Worm (Caenorhabditis elegans): ENCODE results near the gene Y54G2A.38.

The Y54G2A.38 gene

DNA sequence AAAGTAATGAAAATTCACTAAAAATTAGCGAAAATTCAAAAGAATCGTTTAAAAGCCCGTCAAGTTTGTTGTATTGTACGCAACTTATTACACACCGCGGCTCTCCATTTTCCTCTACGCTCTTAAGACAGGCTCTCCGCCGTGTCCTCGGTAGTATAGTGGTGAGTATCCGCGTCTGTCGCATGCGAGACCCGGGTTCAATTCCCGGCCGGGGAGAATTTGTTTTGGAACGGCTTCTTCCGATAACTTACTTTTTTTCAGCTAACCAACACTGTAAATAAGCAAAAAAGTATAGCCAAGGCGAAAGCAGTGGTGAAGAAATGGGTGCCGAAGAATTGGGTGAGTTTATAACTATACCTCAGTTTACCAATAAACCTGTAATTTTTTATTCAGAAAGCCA lies 42.9 kb downstream of the Y54G2A.38 start:
- 0 out of 2 replicates have a peak, but pooled peaks have one; percentile 41 for TF ChIP-seq mcd-1 (GFP tag; IDR thresholded peaks at IDR 0.05)
- TF ChIP-seq akir-1 (GFP tag; optimal IDR thresholded peaks at IDR 0.05): no peak
- no peak for TF ChIP-seq mes-4 (tag; optimal IDR thresholded peaks at IDR 0.05)
- TF ChIP-seq ekl-4 (GFP tag; IDR thresholded peaks at IDR 0.05): no peak
- TF ChIP-seq die-1 (tag; optimal IDR thresholded peaks at IDR 0.05): peak; percentile 66
- no peak for TF ChIP-seq ZK185.1 (tag; optimal IDR thresholded peaks at IDR 0.05; ENCODE audit: poor library complexity, severe bottlenecking)
- TF ChIP-seq zim-3 (tag; optimal IDR thresholded peaks at IDR 0.05): peak; percentile 70
- no peak for TF ChIP-seq C06A6.2 (GFP tag; conservative IDR thresholded peaks at IDR 0.05)
- peak; percentile 63 for TF ChIP-seq nhr-90 (tag; optimal IDR thresholded peaks at IDR 0.05)
- no peak for TF ChIP-seq sdz-38 (tag; optimal IDR thresholded peaks at IDR 0.05)
- no peak for TF ChIP-seq F57A8.1 (GFP tag; optimal IDR thresholded peaks at IDR 0.05)
- TF ChIP-seq somi-1 (GFP tag; optimal IDR thresholded peaks at IDR 0.05): no peak
- TF ChIP-seq F49E8.2 (tag; optimal IDR thresholded peaks at IDR 0.05; ENCODE audit: insufficient read depth): peak; percentile 24
- no peak for TF ChIP-seq F10E7.11 (tag; optimal IDR thresholded peaks at IDR 0.05)
- no peak for TF ChIP-seq Y79H2A.3 (GFP tag; conservative IDR thresholded peaks at IDR 0.05)
- TF ChIP-seq hlh-12 (tag; optimal IDR thresholded peaks at IDR 0.05): no peak
- TF ChIP-seq nfya-2 (GFP tag; IDR thresholded peaks at IDR 0.05): no peak
- peak; percentile 22 for TF ChIP-seq chd-7 (tag; optimal IDR thresholded peaks at IDR 0.05)
- TF ChIP-seq tbp1 (GFP tag; optimal IDR thresholded peaks at IDR 0.05): peak; percentile 96
- no peak for TF ChIP-seq ceh-40 (GFP tag; IDR thresholded peaks at IDR 0.05)
- no peak for TF ChIP-seq mel-28 (tag; optimal IDR thresholded peaks at IDR 0.05; ENCODE audit: borderline replicate concordance)
- TF ChIP-seq efl-1 (GFP tag; optimal IDR thresholded peaks at IDR 0.05): no peak
- no peak for TF ChIP-seq snpc-1.1 (tag; optimal IDR thresholded peaks at IDR 0.05; ENCODE audit: insufficient read depth)
- TF ChIP-seq F57C9.4 (tag; optimal IDR thresholded peaks at IDR 0.05): no peak
- peak; percentile 86 for TF ChIP-seq lin-26 (GFP tag; IDR thresholded peaks at IDR 0.05)
- no peak for TF ChIP-seq T26A5.8 (tag; optimal IDR thresholded peaks at IDR 0.05)
- no peak for TF ChIP-seq ceh-100 (GFP tag; IDR thresholded peaks at IDR 0.05)
- TF ChIP-seq K11D2.4 (GFP tag; IDR thresholded peaks at IDR 0.05): no peak
- TF ChIP-seq atf-7 (tag; optimal IDR thresholded peaks at IDR 0.05): no peak
- TF ChIP-seq snpc-1.3 (tag; optimal IDR thresholded peaks at IDR 0.05; ENCODE audit: insufficient read depth): peak; percentile 25
- TF ChIP-seq repo-1 (tag; optimal IDR thresholded peaks at IDR 0.05): no peak
- peak; percentile 7 for TF ChIP-seq snpc-3.4 (tag; optimal IDR thresholded peaks at IDR 0.05)
- TF ChIP-seq T07F8.4 (tag; optimal IDR thresholded peaks at IDR 0.05): peak; percentile 40
- TF ChIP-seq ama-1 (optimal IDR thresholded peaks at IDR 0.05): no peak
- TF ChIP-seq ama-1 (GFP tag; optimal IDR thresholded peaks at IDR 0.05): no peak
- TF ChIP-seq B0261.1 (tag; optimal IDR thresholded peaks at IDR 0.05): peak; percentile 85
- TF ChIP-seq gei-17 (GFP tag; optimal IDR thresholded peaks at IDR 0.05): no peak
- TF ChIP-seq let-607 (tag; optimal IDR thresholded peaks at IDR 0.05): no peak
- no peak for TF ChIP-seq nfyb-1 (GFP tag; IDR thresholded peaks at IDR 0.05)
- no peak for TF ChIP-seq nhr-27 (tag; optimal IDR thresholded peaks at IDR 0.05)
- TF ChIP-seq ceh-27 (GFP tag; optimal IDR thresholded peaks at IDR 0.05): no peak
- TF ChIP-seq F23B12.7 (tag; optimal IDR thresholded peaks at IDR 0.05; ENCODE audit: insufficient read depth): peak; percentile 29
- TF ChIP-seq cebp-2 (GFP tag; IDR thresholded peaks at IDR 0.05): no peak
- no peak for TF ChIP-seq aptf-2 (GFP tag; conservative IDR thresholded peaks at IDR 0.05)
- TF ChIP-seq dox-1 (GFP tag; IDR thresholded peaks at IDR 0.05): peak; percentile 59; the same call in 1 of the 2 replicates
- no peak for TF ChIP-seq rcor-1 (GFP tag; IDR thresholded peaks at IDR 0.05)
- TF ChIP-seq snpc-4 (GFP tag; optimal IDR thresholded peaks at IDR 0.05): peak; percentile 41
- peak in 1 of 4 experiments; percentile 39 for TF ChIP-seq snpc-4 (tag; optimal IDR thresholded peaks at IDR 0.05)
- no peak for TF ChIP-seq sptf-2 (GFP tag; optimal IDR thresholded peaks at IDR 0.05)
